Worm (Caenorhabditis elegans) whole organism, mixed stage, embryonic: ENCODE measurements around the gene C34D10.5.

Source experiments
- M03D4.4 ChIP-seq: sonication (generic microtip); optimal IDR thresholded peaks from 2 replicates; lab custom pipeline; 2017; ENCODE audit warnings: mild to moderate bottlenecking, missing genetic modification characterization, missing compliant biosample characterization
- bed-3 ChIP-seq: fragments of 200-800 bp; sonication (Bioruptor generic); optimal IDR thresholded peaks from 3 replicates; lab custom pipeline; 2018; ENCODE audit warnings: mild to moderate bottlenecking, missing genetic modification characterization, moderate library complexity, missing compliant biosample characterization
- blmp-1 ChIP-seq: fragments of 150-350 bp; optimal IDR thresholded peaks from 2 replicates; lab custom pipeline; 2014; ENCODE audit warnings: missing biosample characterization, missing genetic modification characterization
- ceh-39 ChIP-seq: fragments of 150-350 bp; optimal IDR thresholded peaks from 2 replicates; lab custom pipeline; 2014; ENCODE audit warnings: missing biosample characterization, missing genetic modification characterization
- ceh-43 ChIP-seq: fragments of 200-800 bp; sonication (Bioruptor generic); optimal IDR thresholded peaks from 2 replicates; lab custom pipeline; 2018; ENCODE audit warnings: mild to moderate bottlenecking, missing genetic modification characterization, moderate library complexity, missing compliant biosample characterization
- ceh-83 ChIP-seq: fragments of 200-800 bp; sonication (Bioruptor generic); optimal IDR thresholded peaks from 2 replicates; lab custom pipeline; 2018; ENCODE audit warnings: mild to moderate bottlenecking, missing genetic modification characterization, missing compliant biosample characterization
- ces-1 ChIP-seq: fragments of 150-350 bp; optimal IDR thresholded peaks from 2 replicates; lab custom pipeline; 2014; ENCODE audit warnings: missing biosample characterization, missing genetic modification reagents, missing genetic modification characterization
- cnd-1 ChIP-seq: fragments of 200-800 bp; sonication (Bioruptor generic); optimal IDR thresholded peaks from 2 replicates; lab custom pipeline; 2018; ENCODE audit warnings: mild to moderate bottlenecking, missing genetic modification characterization, missing compliant biosample characterization
- elt-3 ChIP-seq: fragments of 150-350 bp; optimal IDR thresholded peaks from 2 replicates; lab custom pipeline; 2014; ENCODE audit warnings: missing biosample characterization, missing genetic modification characterization
- ham-2 ChIP-seq: fragments of 200-800 bp; sonication (Bioruptor generic); optimal IDR thresholded peaks from 2 replicates; lab custom pipeline; 2018; ENCODE audit warnings: mild to moderate bottlenecking, missing genetic modification characterization, missing compliant biosample characterization
- hlh-1 ChIP-seq: fragments of 150-350 bp; optimal IDR thresholded peaks from 2 replicates; lab custom pipeline; 2014; ENCODE audit warnings: missing biosample characterization, missing genetic modification reagents, missing genetic modification characterization
- lin-13 ChIP-seq: fragments of 150-350 bp; optimal IDR thresholded peaks from 2 replicates; lab custom pipeline; 2014; ENCODE audit warnings: missing biosample characterization, missing genetic modification characterization
- lin-32 ChIP-seq: fragments of 200-800 bp; sonication (Bioruptor generic); optimal IDR thresholded peaks from 2 replicates; lab custom pipeline; 2018; ENCODE audit warnings: mild to moderate bottlenecking, missing genetic modification characterization, missing compliant biosample characterization
- lsy-2 ChIP-seq: fragments of 150-350 bp; optimal IDR thresholded peaks from 2 replicates; lab custom pipeline; 2014; ENCODE audit warnings: missing biosample characterization, missing genetic modification characterization
- mab-5 ChIP-seq: fragments of 150-350 bp; optimal IDR thresholded peaks from 2 replicates; lab custom pipeline; 2014; ENCODE audit warnings: missing biosample characterization, missing genetic modification characterization
- mep-1 ChIP-seq: fragments of 150-350 bp; optimal IDR thresholded peaks from 2 replicates; lab custom pipeline; 2017; ENCODE audit warnings: missing biosample characterization, missing genetic modification reagents, missing genetic modification characterization, inconsistent platforms
- mls-2 ChIP-seq: sonication (generic microtip); optimal IDR thresholded peaks from 2 replicates; lab custom pipeline; 2016; ENCODE audit warnings: mild to moderate bottlenecking, missing genetic modification characterization, moderate library complexity, missing compliant biosample characterization
- nhr-12 ChIP-seq: fragments of 150-350 bp; optimal IDR thresholded peaks from 2 replicates; lab custom pipeline; 2014; ENCODE audit warnings: missing biosample characterization, missing genetic modification characterization
- nhr-2 ChIP-seq: fragments of 150-350 bp; optimal IDR thresholded peaks from 2 replicates; lab custom pipeline; 2014; ENCODE audit warnings: missing biosample characterization, missing genetic modification characterization
- nhr-237 ChIP-seq: fragments of 150-350 bp; optimal IDR thresholded peaks from 2 replicates; lab custom pipeline; 2014; ENCODE audit warnings: missing biosample characterization, missing genetic modification characterization
- nhr-28 ChIP-seq: fragments of 150-350 bp; optimal IDR thresholded peaks from 2 replicates; lab custom pipeline; 2014; ENCODE audit warnings: missing biosample characterization, missing genetic modification characterization
- nhr-76 ChIP-seq: sonication (generic microtip); optimal IDR thresholded peaks from 2 replicates; lab custom pipeline; 2017; ENCODE audit warnings: missing biosample characterization, missing genetic modification characterization
- pha-4 ChIP-seq: fragments of 150-350 bp; optimal IDR thresholded peaks from 2 replicates; lab custom pipeline; 2018; ENCODE audit warnings: missing biosample characterization, missing genetic modification reagents, missing genetic modification characterization
- sem-2 ChIP-seq: fragments of 200-800 bp; sonication (Bioruptor generic); optimal IDR thresholded peaks from 2 replicates; lab custom pipeline; 2018; ENCODE audit warnings: mild to moderate bottlenecking, missing genetic modification characterization, missing compliant biosample characterization
- snpc-4 ChIP-seq: fragments of 150-350 bp; optimal IDR thresholded peaks from 2 replicates; lab custom pipeline; 2014; ENCODE audit warnings: missing biosample characterization, missing genetic modification characterization
- sptf-1 ChIP-seq: sonication (generic microtip); optimal IDR thresholded peaks from 2 replicates; lab custom pipeline; 2017; ENCODE audit warnings: mild to moderate bottlenecking, missing genetic modification characterization, moderate library complexity, missing compliant biosample characterization
- tbx-8 ChIP-seq: fragments of 200-800 bp; sonication (Bioruptor generic); optimal IDR thresholded peaks from 2 replicates; lab custom pipeline; 2018; ENCODE audit warnings: mild to moderate bottlenecking, missing genetic modification characterization, moderate library complexity, missing compliant biosample characterization
- unc-120 ChIP-seq: sonication (generic microtip); optimal IDR thresholded peaks from 2 replicates; lab custom pipeline; 2017; ENCODE audit warnings: missing genetic modification characterization, missing compliant biosample characterization; ENCODE audit not compliant: poor library complexity, severe bottlenecking
- unc-39 ChIP-seq: fragments of 150-350 bp; optimal IDR thresholded peaks from 2 replicates; lab custom pipeline; 2014; ENCODE audit warnings: missing biosample characterization, missing genetic modification characterization
- unc-62 ChIP-seq: fragments of 150-350 bp; optimal IDR thresholded peaks from 2 replicates; lab custom pipeline; 2014; ENCODE audit warnings: missing biosample characterization, missing genetic modification reagents, missing genetic modification characterization
- zip-8 ChIP-seq: fragments of 150-350 bp; optimal IDR thresholded peaks from 2 replicates; lab custom pipeline; 2014; ENCODE audit warnings: missing biosample characterization, missing genetic modification characterization
- ztf-11 ChIP-seq: fragments of 150-350 bp; optimal IDR thresholded peaks from 2 replicates; lab custom pipeline; 2014; ENCODE audit warnings: missing biosample characterization, missing genetic modification characterization

C34D10.5 gene

ce11 chrX:7992102-7992501 lies 25.7 kb upstream of the C34D10.5 start:
- TF ChIP-seq zip-8 (tag; lab: Kevin White, UChicago) (peak; percentile 74), mls-2 (no peak), tbx-8 (GFP tag; lab: Kevin White, UChicago) (no peak), ceh-39 (no peak), nhr-76 (no peak), nhr-237 (tag; lab: Kevin White, UChicago) (no peak), nhr-2 (tag; lab: Kevin White, UChicago) (no peak)
- TF ChIP-seq, all 35 proteins: peak for 1

- TF ChIP-seq lin-32 (GFP tag; lab: Kevin White, UChicago) (no peak), ceh-83 (GFP tag; lab: Kevin White, UChicago) (no peak), nhr-28 (tag; lab: Kevin White, UChicago) (no peak), sem-2 (GFP tag; lab: Kevin White, UChicago) (no peak), lin-13 (tag; lab: Kevin White, UChicago) (no peak), hlh-1 (tag; lab: Kevin White, UChicago) (no peak), mls-2 (no peak), ceh-39 (no peak), ceh-43 (GFP tag; lab: Kevin White, UChicago) (no peak), ces-1 (GFP tag; lab: Kevin White, UChicago) (no peak), M03D4.4 (tag; lab: Kevin White, UChicago) (no peak), mep-1 (tag; lab: Kevin White, UChicago) (no peak), bed-3 (GFP tag; lab: Kevin White, UChicago) (no peak)
- TF ChIP-seq, all 35 proteins: peak for 0
Measured at ce11 chrX:7994486-7994885, 23.3 kb upstream of the C34D10.5 start.

DNA sequence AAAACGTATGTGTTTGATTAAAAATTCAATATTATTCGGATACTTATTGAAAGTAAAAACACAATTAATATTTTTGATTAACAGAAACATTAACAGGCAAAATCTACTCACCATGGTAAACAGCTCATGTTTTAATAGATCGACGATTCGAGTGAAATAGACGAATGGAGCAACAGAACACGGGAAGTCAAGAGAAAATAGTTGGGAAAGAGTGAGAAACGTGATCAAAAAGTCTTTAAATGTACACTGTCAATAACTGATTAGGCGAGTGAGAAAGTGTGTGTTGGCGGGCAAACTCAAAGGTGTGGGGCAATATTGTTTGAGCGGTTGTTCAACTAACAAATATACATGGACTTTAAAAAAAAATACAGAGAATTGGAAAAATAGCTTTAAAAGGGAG lies 19.9 kb upstream of the C34D10.5 start, which contains the start of gene sdpn-1:
Gene sdpn-1 (minus strand): TSS at position 262 of the 400 bp plus-strand sequence.
- no peak for TF ChIP-seq unc-62
- TF ChIP-seq lin-32 (GFP tag; lab: Kevin White, UChicago) = no peak
- TF ChIP-seq elt-3 (tag; lab: Kevin White, UChicago) = no peak
- no peak for TF ChIP-seq lin-13 (tag; lab: Kevin White, UChicago)
- no peak for TF ChIP-seq unc-39 (tag; lab: Kevin White, UChicago)
- TF ChIP-seq mab-5 = no peak
- TF ChIP-seq ceh-83 (GFP tag; lab: Kevin White, UChicago) = no peak
- TF ChIP-seq snpc-4 (tag; lab: Kevin White, UChicago) = no peak
- TF ChIP-seq unc-120 (tag; lab: Kevin White, UChicago) = no peak
- TF ChIP-seq M03D4.4 (tag; lab: Kevin White, UChicago) = no peak
- TF ChIP-seq zip-8 (tag; lab: Kevin White, UChicago) = no peak
- TF ChIP-seq ham-2 = no peak
- TF ChIP-seq mep-1 (tag; lab: Kevin White, UChicago) = no peak
- TF ChIP-seq nhr-28 (tag; lab: Kevin White, UChicago) = no peak
- no peak for TF ChIP-seq sptf-1
- TF ChIP-seq ces-1 (GFP tag; lab: Kevin White, UChicago) = no peak
- TF ChIP-seq ztf-11 (tag; lab: Kevin White, UChicago) = no peak
- no peak for TF ChIP-seq hlh-1 (tag; lab: Kevin White, UChicago)
- TF ChIP-seq nhr-12 = no peak

- TF ChIP-seq ceh-43 (GFP tag; lab: Kevin White, UChicago) (peak; percentile 14), mep-1 (tag; lab: Kevin White, UChicago) (no peak), pha-4 (tag; lab: Kevin White, UChicago) (peak; percentile 8)
- TF ChIP-seq, all 35 proteins: peak for 2
Measured at ce11 chrX:7998942-7999341, 18.9 kb upstream of the C34D10.5 start.

ce11 chrX:8003663-8004062 lies 14.2 kb upstream of the C34D10.5 start, which contains the start of the genes F45E1.1 and F45E1.2:
Gene F45E1.1 (plus strand): TSS chrX:8003682.
Gene F45E1.2 (plus strand): TSS chrX:8003733.
- no peak for TF ChIP-seq zip-8 (tag; lab: Kevin White, UChicago)
- no peak for TF ChIP-seq nhr-28 (tag; lab: Kevin White, UChicago)
- no peak for TF ChIP-seq blmp-1 (tag; lab: Kevin White, UChicago)
- TF ChIP-seq nhr-2 (tag; lab: Kevin White, UChicago) = no peak
- no peak for TF ChIP-seq cnd-1 (tag; lab: Kevin White, UChicago)
- no peak for TF ChIP-seq lsy-2 (tag; lab: Kevin White, UChicago)
- no peak for TF ChIP-seq sptf-1
